Fruit fly (Drosophila melanogaster): ENCODE data around the gene CG12003.

Gene CG12003

DNA sequence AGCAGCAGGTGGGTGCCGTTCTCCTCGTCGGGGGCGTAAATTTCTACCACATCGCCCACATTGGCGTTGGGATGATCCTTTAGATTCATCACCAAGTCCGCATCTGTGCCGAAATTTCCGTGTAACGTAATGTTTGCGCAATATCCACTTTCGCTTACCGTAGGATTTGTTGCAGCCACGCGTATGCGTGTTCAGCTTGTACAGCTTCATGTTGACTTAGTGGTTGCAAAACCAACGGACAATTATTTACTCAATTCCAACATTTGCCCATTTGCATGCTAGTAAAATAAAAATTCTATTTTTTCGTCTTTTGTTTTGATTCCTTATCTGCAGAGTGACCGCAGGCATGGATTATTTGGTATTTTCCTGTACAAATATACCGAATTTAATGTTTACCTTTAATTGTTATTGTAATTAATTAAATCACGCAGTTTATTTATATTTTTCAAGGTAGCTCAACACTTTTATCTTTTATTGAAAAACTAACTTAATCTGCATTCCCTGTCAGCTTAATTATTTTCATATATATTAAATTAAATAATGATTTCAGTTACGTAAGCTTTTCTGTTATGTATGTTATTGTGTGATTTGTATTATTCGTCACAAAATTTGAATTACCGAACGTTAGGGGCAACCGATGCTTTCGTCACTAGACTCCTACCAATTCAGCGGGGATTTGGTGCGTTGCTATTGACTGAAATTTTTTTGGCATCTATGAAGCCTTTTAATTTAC is 31.3 kb upstream of the CG12003 start, which contains the start of gene Iml1 (continued):
- TF ChIP-seq NC2β (GFP tag; optimal IDR thresholded peaks at IDR 0.05) (no peak), CG14965 (GFP tag; optimal IDR thresholded peaks at IDR 0.05; ENCODE audit: borderline replicate concordance) (no peak), CG15269 (tag; optimal IDR thresholded peaks at IDR 0.05) (no peak), ara (GFP tag; IDR thresholded peaks at IDR 0.05) (no peak), peb (GFP tag; IDR thresholded peaks at IDR 0.05) (no peak), CG14710 (tag; optimal IDR thresholded peaks at IDR 0.05) (peak; percentile 50), da (GFP tag; optimal IDR thresholded peaks at IDR 0.05) (no peak), HmgD (GFP tag; optimal IDR thresholded peaks at IDR 0.05) (no peak), Vsx1 (GFP tag; optimal IDR thresholded peaks at IDR 0.05) (no peak), ftz-f1 (GFP tag; optimal IDR thresholded peaks at IDR 0.05) (no peak), CG12219 (GFP tag; optimal IDR thresholded peaks at IDR 0.05) (no peak), shn (GFP tag; optimal IDR thresholded peaks at IDR 0.05) (no peak), CG14441 (GFP tag; IDR thresholded peaks at IDR 0.05) (peak; percentile 60), CG13287 (GFP tag; IDR thresholded peaks at IDR 0.05; ENCODE audit: partially characterized antibody) (peak; percentile 25; the same call in 1 of the 2 replicates), Lim3 (GFP tag; IDR thresholded peaks at IDR 0.05) (no peak), sima (GFP tag; optimal IDR thresholded peaks at IDR 0.05) (no peak), Usf (GFP tag; optimal IDR thresholded peaks at IDR 0.05) (no peak), pan (optimal IDR thresholded peaks at IDR 0.05) (no peak), pan (GFP tag; optimal IDR thresholded peaks at IDR 0.05 in 1 of 2, IDR thresholded peaks at IDR 0.05 in 1 of 2) (peak in 1 of 2 experiments; percentile 53), dmrt99B (tag; optimal IDR thresholded peaks at IDR 0.05) (no peak), CG16815 (GFP tag; optimal IDR thresholded peaks at IDR 0.05) (no peak), grau (tag; optimal IDR thresholded peaks at IDR 0.05) (no peak), CG6854 (GFP tag; optimal IDR thresholded peaks at IDR 0.05) (no peak), bbx (GFP tag; IDR thresholded peaks at IDR 0.05; ENCODE audit: partially characterized antibody) (no peak), CG4360 (GFP tag; IDR thresholded peaks at IDR 0.05) (peak; percentile 31; the same call in 1 of the 2 replicates), lab (GFP tag; optimal IDR thresholded peaks at IDR 0.05) (no peak), wek (GFP tag; optimal IDR thresholded peaks at IDR 0.05) (no peak), Scr (GFP tag; IDR thresholded peaks at IDR 0.05; ENCODE audit: partially characterized antibody) (no peak), seq (GFP tag; IDR thresholded peaks at IDR 0.05) (no peak), CG6254 (GFP tag; optimal IDR thresholded peaks at IDR 0.05) (peak; percentile 68), yki (optimal IDR thresholded peaks at IDR 0.05) (no peak), CG17802 (tag; optimal IDR thresholded peaks at IDR 0.05) (no peak), CG6791 (GFP tag; IDR thresholded peaks at IDR 0.05; ENCODE audit: partially characterized antibody) (no peak), kni (GFP tag; optimal IDR thresholded peaks at IDR 0.05) (no peak), Nf-YB (GFP tag; optimal IDR thresholded peaks at IDR 0.05) (no peak), CG30431 (GFP tag; optimal IDR thresholded peaks at IDR 0.05) (no peak), CG31388 (GFP tag; optimal IDR thresholded peaks at IDR 0.05) (no peak), Ssrp (tag; optimal IDR thresholded peaks at IDR 0.05) (peak; percentile 11), Dfd (GFP tag; optimal IDR thresholded peaks at IDR 0.05) (no peak), CG17568 (GFP tag; optimal IDR thresholded peaks at IDR 0.05) (no peak), BtbVII (GFP tag; optimal IDR thresholded peaks at IDR 0.05) (no peak), cwo (GFP tag; optimal IDR thresholded peaks at IDR 0.05) (peak; percentile 12), CG4404 (GFP tag; IDR thresholded peaks at IDR 0.05) (peak; percentile 41; the same call in 1 of the 2 replicates), fru (optimal IDR thresholded peaks at IDR 0.05) (no peak), fd3F (GFP tag; optimal IDR thresholded peaks at IDR 0.05) (peak; percentile 39), Sry-δ (GFP tag; optimal IDR thresholded peaks at IDR 0.05) (no peak), Abd-B (GFP tag; optimal IDR thresholded peaks at IDR 0.05) (peak; percentile 61), CG2120 (GFP tag; optimal IDR thresholded peaks at IDR 0.05) (no peak), gcm2 (GFP tag; optimal IDR thresholded peaks at IDR 0.05) (no peak), Asciz (GFP tag; optimal IDR thresholded peaks at IDR 0.05) (no peak)

All from whole organism, embryonic.